Fruit fly (Drosophila melanogaster) Kc167 (cell line): ENCODE measurements around the gene mthl5.

Experiments used
- Myc ChIP-seq: fragments of >200 bp; optimal IDR thresholded peaks from 2 replicates; lab custom pipeline; 2017; ENCODE audit warnings: missing external identifiers
- Sin3A ChIP-seq: fragments of >200 bp; optimal IDR thresholded peaks from 2 replicates; lab custom pipeline; 2018; ENCODE audit warnings: missing external identifiers
- h ChIP-seq: fragments of >200 bp; optimal IDR thresholded peaks from 3 replicates; lab custom pipeline; 2018; ENCODE audit warnings: missing external identifiers
- insv ChIP-seq: fragments of >200 bp; optimal IDR thresholded peaks from 3 replicates; lab custom pipeline; 2018; ENCODE audit warnings: missing external identifiers
- psq ChIP-seq: fragments of >200 bp; optimal IDR thresholded peaks from 2 replicates; lab custom pipeline; 2017; ENCODE audit warnings: missing external identifiers
- ttk ChIP-seq: sonication (Bioruptor generic); optimal IDR thresholded peaks from 2 replicates; lab custom pipeline; 2017; ENCODE audit warnings: missing external identifiers

mthl5 gene

DNA sequence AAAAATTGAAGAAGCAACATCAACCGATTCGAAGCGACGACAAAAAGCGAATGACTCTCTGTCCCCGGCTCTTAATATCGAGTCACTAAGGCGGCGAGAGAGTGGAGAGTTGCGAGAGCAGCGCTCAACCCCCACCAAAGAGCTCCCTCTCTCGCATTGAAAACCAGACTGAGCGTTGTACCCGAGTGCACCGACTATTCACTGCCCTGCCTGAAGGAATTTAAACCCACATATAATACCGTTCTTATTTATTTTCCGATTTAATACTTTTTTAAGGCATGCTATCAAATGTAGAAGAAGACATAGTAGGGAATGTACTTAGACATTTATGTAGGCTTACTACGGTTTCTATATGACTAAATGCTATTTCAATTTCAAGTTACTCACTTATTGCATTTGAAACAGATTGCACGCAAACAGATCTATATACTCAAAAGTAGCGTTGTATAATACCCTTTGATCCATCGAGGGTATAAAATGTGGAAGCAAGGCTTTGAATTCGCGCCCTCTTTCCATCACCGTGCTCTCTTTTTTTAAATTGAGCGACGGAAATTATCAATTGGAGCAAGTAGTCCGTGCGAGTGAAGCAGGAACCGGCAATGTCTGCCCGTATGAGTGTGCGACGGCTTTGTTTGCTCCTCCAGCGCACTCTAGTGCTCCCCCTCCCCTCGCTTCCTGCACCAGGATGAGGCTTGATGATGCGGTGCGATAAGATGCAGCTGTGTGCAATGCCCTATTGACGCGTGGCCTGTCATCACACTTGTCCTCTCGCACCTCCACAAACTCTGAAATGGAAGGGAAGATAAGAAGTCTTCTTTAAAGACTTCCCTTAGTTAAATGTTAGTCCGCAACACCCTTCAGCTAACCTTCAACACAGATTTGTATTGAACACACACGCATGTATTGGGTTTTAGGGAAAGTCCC, at the start of gene mthl5:
mthl5 (minus strand) TSS at position 55 of the 924 bp plus-strand sequence.
- TF ChIP-seq Myc (no peak), ttk (no peak), Sin3A (no peak), h (lab: Kevin White, UChicago) (no peak), psq (lab: Kevin White, UChicago) (no peak), insv (no peak)

DNA sequence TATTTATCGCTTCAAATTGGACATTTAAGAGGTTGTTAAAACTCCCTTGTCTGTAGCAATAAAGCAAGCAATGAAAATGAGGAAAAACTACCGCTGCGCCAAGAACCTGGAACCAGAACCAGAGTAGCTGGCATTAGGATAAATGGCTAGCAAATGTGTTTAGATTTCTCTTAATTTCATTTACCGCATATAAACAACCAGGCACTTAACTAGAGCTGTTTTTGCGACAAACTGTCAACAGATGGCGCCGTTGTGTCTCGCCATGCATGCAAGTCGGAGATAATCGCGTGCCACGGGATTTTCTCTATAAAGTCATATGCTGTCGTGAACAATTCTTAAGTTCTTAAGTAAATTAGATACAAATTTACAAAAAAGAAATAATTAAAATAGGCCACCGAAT, 46.9 kb upstream of the mthl5 start:
- TF ChIP-seq h (lab: Kevin White, UChicago) (no peak), Sin3A (no peak), Myc (no peak), insv (no peak), ttk (no peak), psq (lab: Kevin White, UChicago) (no peak)

dm6 chr3R:11930962-11931361, 44.0 kb upstream of the mthl5 start, which contains the start of gene CG14731:
Gene CG14731 (plus strand): TSS chr3R:11931262.
- TF ChIP-seq h (lab: Kevin White, UChicago) (no peak), psq (lab: Kevin White, UChicago) (no peak), insv (no peak), Sin3A (no peak), Myc (no peak), ttk (no peak)

- TF ChIP-seq Sin3A (no peak), Myc (no peak), psq (lab: Kevin White, UChicago) (no peak), h (lab: Kevin White, UChicago) (no peak), insv (no peak), ttk (no peak)
These were observed 33.6 kb upstream of the mthl5 start for dm6 chr3R:11920605-11921004.

DNA sequence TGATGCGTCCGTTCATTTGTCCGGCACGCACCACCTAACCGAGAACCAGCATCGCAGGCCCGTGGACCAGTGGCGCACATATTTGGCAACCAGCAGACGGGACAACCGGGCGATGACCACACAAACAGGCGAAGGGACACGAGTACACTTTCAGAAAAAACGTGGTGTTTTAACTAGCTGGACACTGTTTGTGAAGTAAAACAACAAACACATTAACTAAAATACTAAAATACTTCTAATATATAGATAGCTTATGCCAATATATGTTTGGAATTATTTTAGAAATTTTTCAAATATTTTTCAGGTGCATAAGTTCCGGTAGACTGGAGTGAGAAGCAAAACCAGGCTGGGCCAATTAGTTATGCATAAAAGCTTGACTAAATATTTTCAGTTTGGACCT, 15.9 kb upstream of the mthl5 start:
- TF ChIP-seq insv (no peak), ttk (no peak)

DNA sequence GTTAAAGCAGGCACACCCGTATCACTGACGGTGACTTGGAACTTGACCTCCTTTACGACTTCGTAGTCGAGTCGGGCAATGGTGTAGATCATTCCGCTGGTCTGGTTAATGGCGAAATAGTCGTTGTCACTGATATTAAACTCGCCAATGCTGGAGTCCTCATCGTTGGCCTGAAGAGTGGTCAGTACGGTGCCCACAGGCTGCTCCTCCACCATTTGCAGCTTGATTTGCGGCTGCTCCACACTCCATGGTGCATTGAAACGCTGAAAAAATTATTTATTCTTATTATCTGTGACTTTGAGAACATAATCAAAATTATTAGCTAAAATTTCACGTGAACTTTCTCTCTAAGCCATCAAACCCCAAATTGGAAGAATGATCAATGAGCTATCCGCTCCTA, 10.3 kb upstream of the mthl5 start, which contains the start of gene CG34307:
CG34307 (plus strand) TSS at position 301 of the 400 bp plus-strand sequence.
- TF ChIP-seq Myc (no peak), Sin3A (no peak), ttk (no peak), h (lab: Kevin White, UChicago) (no peak), insv (no peak), psq (lab: Kevin White, UChicago) (no peak)

DNA sequence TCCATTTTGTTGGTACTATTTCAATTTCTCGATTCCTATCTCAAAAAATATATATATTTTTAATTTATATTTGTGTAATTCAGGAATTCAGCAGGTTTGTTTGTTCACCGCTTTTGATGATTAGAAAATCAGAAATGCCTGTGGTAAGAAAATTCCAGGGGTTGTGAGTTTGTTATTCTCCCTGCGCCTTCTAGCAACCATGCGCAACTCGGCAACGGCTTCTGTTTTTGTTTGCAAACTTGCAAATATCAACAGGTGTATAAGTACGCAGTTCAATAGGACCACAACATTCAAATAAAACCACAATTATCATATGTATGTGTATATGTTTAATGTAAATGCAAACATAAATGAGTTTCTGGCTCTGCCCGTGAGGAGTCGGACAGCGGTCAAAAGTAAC, 6.2 kb upstream of the mthl5 start, which contains the start of gene Dnali1:
Dnali1 (minus strand) TSS at position 101 of the 400 bp plus-strand sequence.
- TF ChIP-seq Myc, result no peak
- TF ChIP-seq h (lab: Kevin White, UChicago), result no peak
- no peak for TF ChIP-seq Sin3A
- no peak for TF ChIP-seq insv
- TF ChIP-seq psq (lab: Kevin White, UChicago), result no peak
- TF ChIP-seq ttk, result no peak

DNA sequence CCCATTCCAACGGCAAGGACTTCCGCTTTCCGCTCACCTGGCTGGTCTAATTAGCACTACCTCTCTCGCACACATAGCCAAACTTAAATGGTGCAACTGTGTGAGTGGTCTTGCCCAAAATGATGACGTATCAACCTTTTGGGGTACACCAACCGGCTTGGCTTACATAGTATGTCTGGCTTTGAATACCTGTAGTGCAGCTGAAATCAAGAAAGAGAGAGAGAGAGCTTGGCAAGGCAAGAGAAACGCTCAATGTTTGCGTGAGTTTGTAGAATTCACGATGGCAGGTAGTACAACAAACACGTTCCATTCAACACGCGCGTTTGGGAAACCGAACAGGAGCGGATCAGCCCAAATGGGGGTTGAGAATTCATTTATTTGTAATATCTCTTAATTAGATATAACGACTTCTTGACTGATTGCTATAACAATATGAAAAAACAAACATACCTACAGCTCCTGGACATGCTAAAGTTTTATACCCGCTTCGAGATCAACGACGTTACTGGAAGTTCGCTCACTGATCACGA, 1.1 kb upstream of the mthl5 start:
- no peak for TF ChIP-seq psq (lab: Kevin White, UChicago)
- no peak for TF ChIP-seq Sin3A
- no peak for TF ChIP-seq h (lab: Kevin White, UChicago)
- TF ChIP-seq ttk, result no peak
- no peak for TF ChIP-seq insv
- no peak for TF ChIP-seq Myc

DNA sequence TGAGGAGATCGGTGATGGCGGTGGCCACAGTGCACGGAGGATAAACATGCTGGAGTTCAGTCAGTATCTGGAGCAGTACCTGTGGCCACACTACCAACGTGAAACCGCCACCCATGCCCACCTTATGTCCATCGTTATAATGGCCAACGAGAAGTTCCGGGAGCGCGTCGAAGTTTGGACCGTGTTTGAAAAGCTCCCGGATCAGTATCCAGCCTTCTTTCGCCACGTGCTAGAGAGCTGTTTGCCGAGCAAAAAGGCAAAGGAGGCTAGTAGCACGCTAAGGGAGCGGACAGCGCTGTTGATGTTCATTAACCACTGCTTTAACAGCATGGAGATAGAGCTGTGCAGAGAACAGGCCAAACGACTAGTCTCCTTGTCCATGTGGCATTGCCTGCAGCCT, 3.8 kb downstream of the mthl5 start:
- TF ChIP-seq Sin3A (no peak), insv (no peak), ttk (no peak), psq (lab: Kevin White, UChicago) (no peak), h (lab: Kevin White, UChicago) (no peak), Myc (no peak)

- TF ChIP-seq Sin3A (no peak), Myc (no peak), ttk (no peak), psq (lab: Kevin White, UChicago) (no peak), insv (no peak), h (lab: Kevin White, UChicago) (no peak)
These were observed 4.4 kb downstream of the mthl5 start, which contains the start of the genes CG6962 and CG31368 for dm6 chr3R:11882506-11882953. Gene CG6962 (minus strand): TSS chr3R:11882534. Gene CG31368 (plus strand): TSS chr3R:11882790.

DNA sequence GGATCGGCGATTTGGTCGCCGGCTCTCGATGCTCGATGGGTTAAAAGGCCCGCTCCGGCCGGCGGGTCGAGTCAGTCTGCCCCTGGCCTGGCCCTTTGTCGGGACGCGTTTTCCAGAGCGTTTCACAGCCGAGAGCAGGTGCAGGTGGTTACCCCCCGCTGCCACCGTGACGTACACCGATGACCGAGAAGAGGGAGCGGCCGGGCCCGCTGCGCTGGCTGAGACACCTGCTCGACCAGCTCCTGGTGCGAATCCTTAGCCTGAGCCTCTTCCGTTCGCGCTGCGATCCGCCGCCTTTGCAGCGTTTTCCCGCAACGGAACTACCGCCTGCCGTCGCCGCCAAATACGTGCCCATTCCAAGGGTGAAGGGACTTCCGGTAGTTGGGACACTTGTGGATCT, 9.8 kb downstream of the mthl5 start, which contains the start of gene sad:
sad (plus strand) TSS at position 74 of the 400 bp plus-strand sequence.
- TF ChIP-seq ttk (no peak), h (lab: Kevin White, UChicago) (no peak), insv (no peak), Myc (no peak), psq (lab: Kevin White, UChicago) (no peak), Sin3A (no peak)

DNA sequence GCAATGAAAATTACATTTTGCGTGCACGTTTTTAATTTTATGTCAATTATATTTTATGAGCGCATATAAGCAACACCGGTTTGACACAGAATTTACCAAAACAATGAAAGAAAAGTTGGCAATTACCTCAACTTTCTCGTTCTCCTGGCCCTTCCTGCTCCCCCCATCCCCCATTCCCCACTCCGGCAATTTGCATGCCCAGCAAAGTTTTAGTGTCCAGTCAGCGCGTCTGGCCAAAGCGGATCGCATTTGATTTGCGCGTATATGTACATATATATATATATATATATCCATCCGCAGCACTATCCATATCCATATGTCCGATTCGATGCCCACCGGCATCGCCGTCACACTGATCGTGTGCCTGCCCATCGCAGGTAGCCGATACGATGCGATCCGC, 10.2 kb downstream of the mthl5 start:
- TF ChIP-seq Myc (no peak), h (lab: Kevin White, UChicago) (no peak), insv (no peak), psq (lab: Kevin White, UChicago) (no peak), ttk (no peak), Sin3A (no peak)

dm6 chr3R:11872692-11873091, 14.3 kb downstream of the mthl5 start:
- TF ChIP-seq insv (no peak), ttk (no peak), h (lab: Kevin White, UChicago) (no peak), Sin3A (no peak)
